Fruit fly (Drosophila melanogaster) whole organism, embryonic: Measurements from ENCODE around the gene vih.

Experiments used
- CG10543 ChIP-seq: fragments of 200-800 bp; sonication (Bioruptor generic); optimal IDR thresholded peaks from 3 replicates; lab custom pipeline; 2017; ENCODE audit warnings: missing biosample characterization, mild to moderate bottlenecking, missing genetic modification characterization, moderate library complexity
- CG10565 ChIP-seq: fragments of 200-800 bp; sonication (Bioruptor generic); optimal IDR thresholded peaks from 3 replicates; lab custom pipeline; 2016; ENCODE audit warnings: missing biosample characterization, mild to moderate bottlenecking, missing genetic modification characterization
- CG11398 ChIP-seq: fragments of 200-800 bp; sonication (Bioruptor generic); optimal IDR thresholded peaks from 2 replicates; lab custom pipeline; 2016; ENCODE audit warnings: missing biosample characterization, missing genetic modification characterization
- CG11560 ChIP-seq: fragments of 200-800 bp; sonication (Bioruptor generic); IDR thresholded peaks from 3 replicates; pipeline ENCODE4 v1.3.6; 2022; ENCODE audit warnings: missing biosample characterization, missing genetic modification characterization
- CG12104 ChIP-seq: fragments of 200-800 bp; sonication (Bioruptor generic); optimal IDR thresholded peaks from 3 replicates; lab custom pipeline; 2016; ENCODE audit warnings: missing biosample characterization, missing genetic modification characterization
- CG12659 ChIP-seq: fragments of 200-800 bp; sonication (Bioruptor generic); optimal IDR thresholded peaks from 3 replicates; lab custom pipeline; 2017; ENCODE audit warnings: mild to moderate bottlenecking, missing biosample characterization, missing genetic modification reagents, missing genetic modification characterization
- CG1647 ChIP-seq: fragments of 200-800 bp; sonication (Bioruptor generic); optimal IDR thresholded peaks from 3 replicates; lab custom pipeline; 2016; ENCODE audit warnings: missing biosample characterization, missing genetic modification characterization
- CG1792 ChIP-seq: fragments of 200-800 bp; sonication (Bioruptor generic); optimal IDR thresholded peaks from 2 replicates; lab custom pipeline; 2016; ENCODE audit warnings: missing biosample characterization, missing genetic modification characterization
- CG18476 ChIP-seq: fragments of 200-800 bp; sonication (Bioruptor generic); optimal IDR thresholded peaks from 2 replicates; lab custom pipeline; 2016; ENCODE audit warnings: missing biosample characterization, mild to moderate bottlenecking, missing genetic modification characterization
- CG18619 ChIP-seq: fragments of 200-800 bp; sonication (Bioruptor generic); optimal IDR thresholded peaks from 3 replicates; lab custom pipeline; 2017; ENCODE audit warnings: missing biosample characterization, mild to moderate bottlenecking, missing genetic modification characterization
- CG2202 ChIP-seq: fragments of 200-800 bp; sonication (Bioruptor generic); optimal IDR thresholded peaks from 2 replicates; lab custom pipeline; 2018; ENCODE audit warnings: missing biosample characterization, mild to moderate bottlenecking, missing genetic modification characterization
- CG2875 ChIP-seq: fragments of 200-800 bp; sonication (Bioruptor generic); optimal IDR thresholded peaks from 2 replicates; lab custom pipeline; 2017; ENCODE audit warnings: missing biosample characterization, mild to moderate bottlenecking, missing genetic modification characterization, missing genetic modification reagents
- CG32772 ChIP-seq: fragments of 200-800 bp; sonication (Bioruptor generic); IDR thresholded peaks from 2 replicates; pipeline ENCODE4 v1.3.6; 2022; ENCODE audit warnings: missing biosample characterization, missing genetic modification characterization
- CG33213 ChIP-seq: fragments of 200-800 bp; sonication (Bioruptor generic); optimal IDR thresholded peaks from 3 replicates; lab custom pipeline; 2016; ENCODE audit warnings: missing biosample characterization, missing genetic modification characterization
- CG3726 ChIP-seq: fragments of 200-800 bp; sonication (Bioruptor generic); IDR thresholded peaks from 3 replicates; pipeline ENCODE4, ENCODE4 v1.3.6; 2022; ENCODE audit warnings: missing biosample characterization, missing genetic modification characterization
- CG4617 ChIP-seq: fragments of 200-800 bp; sonication (Bioruptor generic); optimal IDR thresholded peaks from 3 replicates; lab custom pipeline; 2016; ENCODE audit warnings: missing biosample characterization, missing genetic modification characterization, borderline replicate concordance
- CG4730 ChIP-seq: fragments of 200-800 bp; sonication (Bioruptor generic); IDR thresholded peaks from 2 replicates; pipeline ENCODE4 v1.3.6; 2022; ENCODE audit warnings: missing biosample characterization, missing genetic modification characterization
- CG8359 ChIP-seq: fragments of 200-800 bp; sonication (Bioruptor generic); optimal IDR thresholded peaks from 2 replicates; lab custom pipeline; 2017; ENCODE audit warnings: missing biosample characterization, mild to moderate bottlenecking, missing genetic modification characterization, borderline replicate concordance
- CG9609 ChIP-seq: fragments of 200-800 bp; sonication (Bioruptor generic); optimal IDR thresholded peaks from 3 replicates; lab custom pipeline; 2016; ENCODE audit warnings: missing biosample characterization, missing genetic modification characterization
- CrebB ChIP-seq: fragments of 200-800 bp; sonication (Bioruptor generic); optimal IDR thresholded peaks from 3 replicates; lab custom pipeline; 2018; ENCODE audit warnings: missing biosample characterization, mild to moderate bottlenecking, missing genetic modification characterization
- D19A ChIP-seq: fragments of 200-800 bp; optimal IDR thresholded peaks from 3 replicates; lab custom pipeline; 2019; ENCODE audit warnings: missing biosample characterization, mild to moderate bottlenecking, missing genetic modification characterization, moderate library complexity
- Dad ChIP-seq: fragments of 200-800 bp; sonication (Bioruptor generic); optimal IDR thresholded peaks from 3 replicates; lab custom pipeline; 2016; ENCODE audit warnings: missing biosample characterization, missing genetic modification characterization
- Ets97D ChIP-seq: fragments of 200-800 bp; sonication (Bioruptor generic); optimal IDR thresholded peaks from 3 replicates; lab custom pipeline; 2016; ENCODE audit warnings: missing biosample characterization, missing genetic modification characterization
- HLH3B ChIP-seq: fragments of 200-800 bp; sonication (Bioruptor generic); IDR thresholded peaks from 2 replicates; pipeline ENCODE4 v1.3.6; 2022; ENCODE audit warnings: missing biosample characterization, missing genetic modification characterization
- MTF-1 ChIP-seq: fragments of 200-800 bp; sonication (Bioruptor generic); optimal IDR thresholded peaks from 2 replicates; lab custom pipeline; 2018; ENCODE audit warnings: missing biosample characterization, mild to moderate bottlenecking, missing genetic modification characterization, borderline replicate concordance
- Oaz ChIP-seq: fragments of 200-800 bp; sonication (Bioruptor generic); IDR thresholded peaks from 2 replicates; pipeline ENCODE4 v1.3.6; 2022; ENCODE audit warnings: missing biosample characterization, missing genetic modification characterization
- Sin3A ChIP-seq: fragments of >200 bp; optimal IDR thresholded peaks from 2 replicates; lab custom pipeline; 2018
- ase ChIP-seq: fragments of 200-800 bp; sonication (Bioruptor generic); IDR thresholded peaks from 3 replicates; pipeline ENCODE4 v1.3.6; 2022; ENCODE audit warnings: missing biosample characterization, missing genetic modification characterization
- br ChIP-seq: fragments of >200 bp; optimal IDR thresholded peaks from 2 replicates; lab custom pipeline; 2017
- chif ChIP-seq, 2 experiments: fragments of 200-800 bp; sonication (Bioruptor generic); optimal IDR thresholded peaks; 3 replicates each; lab custom pipeline; 2016; ENCODE audit warnings: missing biosample characterization in 2 of 2, missing genetic modification characterization in 2 of 2
- chinmo ChIP-seq: fragments of 200-800 bp; sonication (Bioruptor generic); IDR thresholded peaks from 4 replicates; pipeline ENCODE4 v1.3.6; 2022; ENCODE audit warnings: missing biosample characterization, missing genetic modification characterization; ENCODE audit not compliant: partially characterized antibody
- croc ChIP-seq: fragments of 200-800 bp; sonication (Bioruptor generic); conservative IDR thresholded peaks from 3 replicates; pipeline ENCODE4 v1.3.6; 2022; ENCODE audit warnings: missing biosample characterization, missing genetic modification characterization
- dimm ChIP-seq: fragments of 200-800 bp; sonication (Bioruptor generic); IDR thresholded peaks from 2 replicates; pipeline ENCODE4 v1.3.6; 2022; ENCODE audit warnings: missing biosample characterization, missing genetic modification characterization
- eve ChIP-seq, 2 experiments: fragments of >200 bp; optimal IDR thresholded peaks; 2 replicates each; lab custom pipeline; 2017; ENCODE audit warnings: missing biosample characterization in 2 of 2, missing genetic modification characterization in 2 of 2
- gem ChIP-seq: fragments of 200-800 bp; sonication (Bioruptor generic); optimal IDR thresholded peaks from 2 replicates; lab custom pipeline; 2019; ENCODE audit warnings: missing biosample characterization, mild to moderate bottlenecking, missing genetic modification characterization, moderate library complexity
- gfzf ChIP-seq: fragments of 200-800 bp; sonication (Bioruptor generic); optimal IDR thresholded peaks from 2 replicates; lab custom pipeline; 2016; ENCODE audit warnings: missing biosample characterization, mild to moderate bottlenecking, missing genetic modification characterization, moderate library complexity
- hkb ChIP-seq, 2 experiments: fragments of 200-800 bp in 1 of 2; fragments of >200 bp in 1 of 2; sonication (Bioruptor generic) in 1 of 2; IDR thresholded peaks in 1 of 2; optimal IDR thresholded peaks in 1 of 2; 2 replicates each; pipeline versions ENCODE4 v1.3.6 to Lab custom; 2017 to 2022; ENCODE audit warnings: missing biosample characterization in 1 of 2, missing genetic modification characterization in 1 of 2
- kah ChIP-seq: fragments of 200-800 bp; sonication (Bioruptor generic); optimal IDR thresholded peaks from 2 replicates; lab custom pipeline; 2018; ENCODE audit warnings: missing biosample characterization, mild to moderate bottlenecking, missing genetic modification characterization
- knrl ChIP-seq: fragments of 200-800 bp; sonication (Bioruptor generic); IDR thresholded peaks from 3 replicates; pipeline ENCODE4 v1.3.6; 2022; ENCODE audit warnings: missing biosample characterization, missing genetic modification characterization; ENCODE audit not compliant: partially characterized antibody
- lbe ChIP-seq: fragments of 200-800 bp; sonication (Bioruptor generic); optimal IDR thresholded peaks from 2 replicates; lab custom pipeline; 2016; ENCODE audit warnings: missing biosample characterization, mild to moderate bottlenecking, missing genetic modification characterization
- luna ChIP-seq: fragments of 200-800 bp; sonication (Bioruptor generic); optimal IDR thresholded peaks from 2 replicates; lab custom pipeline; 2016; ENCODE audit warnings: missing biosample characterization, missing genetic modification characterization
- mam ChIP-seq: fragments of 200-800 bp; sonication (Bioruptor generic); optimal IDR thresholded peaks from 3 replicates; lab custom pipeline; 2016; ENCODE audit warnings: missing biosample characterization, missing genetic modification characterization
- oc ChIP-seq: fragments of 200-800 bp; sonication (Bioruptor generic); optimal IDR thresholded peaks from 2 replicates; lab custom pipeline; 2018; ENCODE audit warnings: missing biosample characterization, mild to moderate bottlenecking, missing genetic modification characterization, moderate library complexity
- pfk ChIP-seq: fragments of 200-800 bp; sonication (Bioruptor generic); optimal IDR thresholded peaks from 2 replicates; lab custom pipeline; 2018; ENCODE audit warnings: missing biosample characterization, mild to moderate bottlenecking, missing genetic modification characterization, moderate library complexity
- ranshi ChIP-seq: fragments of 200-800 bp; sonication (Bioruptor generic); IDR thresholded peaks from 2 replicates; pipeline ENCODE4 v1.3.6; 2022; ENCODE audit warnings: missing biosample characterization, missing genetic modification characterization
- ro ChIP-seq: fragments of 200-800 bp; sonication (Bioruptor generic); IDR thresholded peaks from 2 replicates; pipeline ENCODE4 v1.3.6; 2022; ENCODE audit warnings: missing biosample characterization, missing genetic modification characterization
- sd ChIP-seq: fragments of 200-800 bp; sonication (Bioruptor generic); optimal IDR thresholded peaks from 3 replicates; lab custom pipeline; 2018; ENCODE audit warnings: missing biosample characterization, mild to moderate bottlenecking, missing genetic modification characterization, moderate library complexity
- sens ChIP-seq: fragments of 200-800 bp; sonication (Bioruptor generic); peaks from one replicate; lab custom pipeline; 2016; ENCODE audit warnings: missing biosample characterization, missing genetic modification characterization
- tin ChIP-seq: fragments of 200-800 bp; sonication (Bioruptor generic); optimal IDR thresholded peaks from 3 replicates; lab custom pipeline; 2016; ENCODE audit warnings: missing biosample characterization, missing genetic modification characterization
- tna ChIP-seq: fragments of 200-800 bp; sonication (Bioruptor generic); IDR thresholded peaks from 2 replicates; pipeline ENCODE4 v1.3.6; 2022; ENCODE audit warnings: missing biosample characterization, missing genetic modification characterization; ENCODE audit not compliant: partially characterized antibody
- zfh2 ChIP-seq: fragments of 200-800 bp; sonication (Bioruptor generic); optimal IDR thresholded peaks from 2 replicates; lab custom pipeline; 2016; ENCODE audit warnings: missing biosample characterization, missing genetic modification characterization

vih gene

dm6 chr3L:12523941-12524340 lies 19.8 kb downstream of the vih start, which contains the start of the genes ver and Gcn5 (continued):
- no peak for TF ChIP-seq hkb (optimal IDR thresholded peaks at IDR 0.05; lab: Kevin White, UChicago)
- peak; percentile 96 for TF ChIP-seq hkb (GFP tag; IDR thresholded peaks at IDR 0.05; lab: Robert Waterston, UW)
- TF ChIP-seq ase (GFP tag; lab: Robert Waterston, UW): peak; percentile 91
- peak; percentile 97 for TF ChIP-seq sens (GFP tag; lab: Kevin White, UChicago)
- TF ChIP-seq luna: peak; percentile 82
- peak; percentile 87 for TF ChIP-seq CG2202
- TF ChIP-seq eve (GFP tag; optimal IDR thresholded peaks at IDR 0.05; lab: Kevin White, UChicago): no peak
- peak; percentile 86 for TF ChIP-seq tin (GFP tag; lab: Kevin White, UChicago)
- TF ChIP-seq CG12104 (GFP tag; lab: Kevin White, UChicago): peak; percentile 87
- TF ChIP-seq CrebB (tag; lab: Kevin White, UChicago): peak; percentile 71
- TF ChIP-seq mam (GFP tag; lab: Kevin White, UChicago): peak; percentile 92
- TF ChIP-seq CG10543 (GFP tag; lab: Kevin White, UChicago): peak; percentile 81
- peak; percentile 95 for TF ChIP-seq gem (tag; lab: Kevin White, UChicago)
- TF ChIP-seq croc: peak; percentile 70
- peak; percentile 14 for TF ChIP-seq CG10565 (GFP tag; lab: Kevin White, UChicago)
- peak; percentile 74 to 88 for TF ChIP-seq chif (GFP tag; optimal IDR thresholded peaks at IDR 0.05; lab: Kevin White, UChicago)
- TF ChIP-seq CG18619 (GFP tag; lab: Kevin White, UChicago): peak; percentile 88
- no peak for TF ChIP-seq chinmo (GFP tag; lab: Robert Waterston, UW)
- TF ChIP-seq tna: no peak
- peak; percentile 81 for TF ChIP-seq Dad (GFP tag; lab: Kevin White, UChicago)
- peak; percentile 74 for TF ChIP-seq CG4617
- peak; percentile 78 for TF ChIP-seq Oaz (GFP tag; lab: Robert Waterston, UW)
- TF ChIP-seq kah: peak; percentile 71
- TF ChIP-seq MTF-1 (GFP tag; lab: Kevin White, UChicago): peak; percentile 71
- peak; percentile 93 for TF ChIP-seq zfh2 (GFP tag; lab: Kevin White, UChicago)
- TF ChIP-seq CG1647: peak; percentile 86
- peak; percentile 60 for TF ChIP-seq CG8359 (GFP tag; lab: Kevin White, UChicago)
- no peak for TF ChIP-seq sd
- TF ChIP-seq CG1792 (GFP tag; lab: Kevin White, UChicago): peak; percentile 76
- peak; percentile 68; the same call in 1 of the 2 replicates for TF ChIP-seq ro (GFP tag; lab: Robert Waterston, UW)
- peak; percentile 92 for TF ChIP-seq ranshi (GFP tag; lab: Robert Waterston, UW)
- TF ChIP-seq D19A (tag; lab: Kevin White, UChicago): peak; percentile 84
- TF ChIP-seq CG33213 (GFP tag; lab: Kevin White, UChicago): peak; percentile 68
- peak; percentile 92 for TF ChIP-seq HLH3B (GFP tag; lab: Robert Waterston, UW)
- peak; percentile 90 for TF ChIP-seq oc (tag; lab: Kevin White, UChicago)
- peak; percentile 31 for TF ChIP-seq Sin3A (lab: Kevin White, UChicago)
- TF ChIP-seq pfk (GFP tag; lab: Kevin White, UChicago): peak; percentile 28
- TF ChIP-seq CG11398 (GFP tag; lab: Kevin White, UChicago): peak; percentile 24
- TF ChIP-seq CG3726: peak; percentile 83; the same call in 2 of the 3 replicates
- TF ChIP-seq CG9609 (GFP tag; lab: Kevin White, UChicago): peak; percentile 80
- TF ChIP-seq Ets97D (GFP tag; lab: Kevin White, UChicago): peak; percentile 85
- TF ChIP-seq gfzf (GFP tag; lab: Kevin White, UChicago): peak; percentile 48
- TF ChIP-seq knrl (GFP tag; lab: Robert Waterston, UW): no peak
- peak; percentile 99 for TF ChIP-seq lbe (GFP tag; lab: Kevin White, UChicago)
- peak; percentile 79 for TF ChIP-seq dimm (GFP tag; lab: Robert Waterston, UW)
- TF ChIP-seq CG11560 (tag; lab: Robert Waterston, UW): peak; percentile 78; the same call in 2 of the 3 replicates
- peak; percentile 95 for TF ChIP-seq CG12659 (GFP tag; lab: Kevin White, UChicago)
- peak; percentile 93 for TF ChIP-seq CG32772
- TF ChIP-seq CG2875 (GFP tag; lab: Kevin White, UChicago): peak; percentile 79
- TF ChIP-seq CG18476 (GFP tag; lab: Kevin White, UChicago): peak; percentile 92
- peak; percentile 91 for TF ChIP-seq CG4730 (GFP tag; lab: Robert Waterston, UW)
- TF ChIP-seq br: no peak
